Worm (Caenorhabditis elegans) whole organism, early embryonic: Measurements from ENCODE around the gene scl-1.

Source experiments
- ama-1 ChIP-seq: fragments of 150-350 bp; optimal IDR thresholded peaks from 2 replicates; lab custom pipeline; 2014
- flt-1 ChIP-seq: fragments of 200-800 bp; sonication (Bioruptor generic); IDR thresholded peaks from 2 replicates; pipeline ENCODE4 v1.3.6; 2022; ENCODE audit warnings: missing genetic modification characterization, missing compliant biosample characterization
- hnd-1 ChIP-seq: sonication (generic microtip); optimal IDR thresholded peaks from 2 replicates; lab custom pipeline; 2016; ENCODE audit warnings: missing genetic modification characterization, missing compliant biosample characterization
- pes-1 ChIP-seq: fragments of 200-800 bp; sonication (Bioruptor generic); IDR thresholded peaks from 2 replicates; pipeline ENCODE4 v1.3.6; 2022; ENCODE audit warnings: missing genetic modification reagents, missing genetic modification characterization, missing compliant biosample characterization
- scrt-1 ChIP-seq: fragments of 200-800 bp; sonication (Bioruptor generic); IDR thresholded peaks from 2 replicates; pipeline ENCODE4 v1.3.6; 2022; ENCODE audit warnings: missing genetic modification characterization, missing compliant biosample characterization
- sea-1 ChIP-seq: fragments of 200-800 bp; sonication (Bioruptor generic); conservative IDR thresholded peaks from 2 replicates; pipeline ENCODE4 v1.3.6; 2022; ENCODE audit warnings: missing genetic modification characterization, missing compliant biosample characterization
- tbx-37 ChIP-seq: fragments of 200-800 bp; sonication (Bioruptor generic); conservative IDR thresholded peaks from 2 replicates; pipeline ENCODE4 v1.3.6; 2022; ENCODE audit warnings: missing genetic modification reagents, missing genetic modification characterization, missing compliant biosample characterization

DNA sequence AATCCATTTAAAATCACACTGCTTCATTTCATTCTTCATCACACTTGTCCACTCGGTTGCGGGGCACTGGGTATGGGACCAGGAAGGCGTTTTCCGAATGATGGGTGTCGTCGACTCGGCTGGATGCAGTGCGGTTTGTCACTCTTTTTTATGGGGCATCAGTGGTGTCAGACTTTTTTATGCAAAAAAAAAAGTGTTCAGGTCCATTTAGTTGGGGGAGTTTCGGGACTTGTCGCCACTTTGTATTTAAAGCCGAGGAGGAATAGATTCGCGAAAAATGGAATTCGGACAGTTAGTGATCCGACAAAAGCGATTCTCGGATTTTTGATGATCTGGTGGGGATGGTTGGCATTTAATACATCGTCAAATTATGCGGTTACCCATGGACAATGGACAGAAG is 11.1 kb upstream of the scl-1 start:
- no peak for TF ChIP-seq pes-1 (GFP tag; lab: Robert Waterston, UW)
- TF ChIP-seq sea-1 (GFP tag; lab: Robert Waterston, UW) = no peak
- no peak for TF ChIP-seq ama-1 (lab: Kevin White, UChicago)
- TF ChIP-seq hnd-1 (tag; lab: Kevin White, UChicago) = no peak
- TF ChIP-seq scrt-1 (GFP tag; lab: Robert Waterston, UW) = no peak
- no peak for TF ChIP-seq tbx-37 (GFP tag; lab: Robert Waterston, UW)
- TF ChIP-seq flt-1 = no peak
